Fruit fly (Drosophila melanogaster) whole organism, embryonic: ENCODE data around the gene Alp4.

Source experiments
- Atf-2 ChIP-seq: fragments of 200-800 bp; sonication (Bioruptor generic); optimal IDR thresholded peaks from 2 replicates; lab custom pipeline; 2016; ENCODE audit warnings: missing biosample characterization, missing genetic modification characterization
- CG10274 ChIP-seq: fragments of 200-800 bp; sonication (Bioruptor generic); optimal IDR thresholded peaks from 3 replicates; lab custom pipeline; 2017; ENCODE audit warnings: missing biosample characterization, mild to moderate bottlenecking, missing genetic modification characterization
- CG10565 ChIP-seq: fragments of 200-800 bp; sonication (Bioruptor generic); optimal IDR thresholded peaks from 3 replicates; lab custom pipeline; 2016; ENCODE audit warnings: missing biosample characterization, mild to moderate bottlenecking, missing genetic modification characterization
- CG11398 ChIP-seq: fragments of 200-800 bp; sonication (Bioruptor generic); optimal IDR thresholded peaks from 2 replicates; lab custom pipeline; 2016; ENCODE audit warnings: missing biosample characterization, missing genetic modification characterization
- CG11456 ChIP-seq: fragments of 200-800 bp; sonication (Bioruptor generic); IDR thresholded peaks from 3 replicates; pipeline ENCODE4 v1.3.6; 2022; ENCODE audit warnings: missing biosample characterization, missing genetic modification characterization
- CG12219 ChIP-seq: fragments of 200-800 bp; sonication (Bioruptor generic); optimal IDR thresholded peaks from 3 replicates; lab custom pipeline; 2018; ENCODE audit warnings: missing biosample characterization, mild to moderate bottlenecking, missing genetic modification characterization
- CG1233 ChIP-seq: fragments of 200-800 bp; sonication (Bioruptor generic); optimal IDR thresholded peaks from 4 replicates; lab custom pipeline; 2018; ENCODE audit warnings: missing biosample characterization, mild to moderate bottlenecking, missing genetic modification characterization
- CG15073 ChIP-seq: fragments of 200-800 bp; sonication (Bioruptor generic); optimal IDR thresholded peaks from 2 replicates; lab custom pipeline; 2016; ENCODE audit warnings: missing biosample characterization, missing genetic modification characterization
- CG1529 ChIP-seq: fragments of 200-800 bp; sonication (Bioruptor generic); optimal IDR thresholded peaks from 3 replicates; lab custom pipeline; 2018; ENCODE audit warnings: missing biosample characterization, missing genetic modification characterization
- CG2202 ChIP-seq: fragments of 200-800 bp; sonication (Bioruptor generic); optimal IDR thresholded peaks from 2 replicates; lab custom pipeline; 2018; ENCODE audit warnings: missing biosample characterization, mild to moderate bottlenecking, missing genetic modification characterization
- CG30431 ChIP-seq: fragments of 200-800 bp; sonication (Bioruptor generic); optimal IDR thresholded peaks from 2 replicates; lab custom pipeline; 2017; ENCODE audit warnings: missing biosample characterization, missing genetic modification characterization
- CG31388 ChIP-seq: fragments of 200-800 bp; sonication (Bioruptor generic); optimal IDR thresholded peaks from 2 replicates; lab custom pipeline; 2016; ENCODE audit warnings: missing biosample characterization, missing genetic modification characterization
- CG3726 ChIP-seq: fragments of 200-800 bp; sonication (Bioruptor generic); IDR thresholded peaks from 3 replicates; pipeline ENCODE4, ENCODE4 v1.3.6; 2022; ENCODE audit warnings: missing biosample characterization, missing genetic modification characterization
- CG4404 ChIP-seq: fragments of 200-800 bp; sonication (Bioruptor generic); IDR thresholded peaks from 2 replicates; pipeline ENCODE4 v1.3.6; 2022; ENCODE audit warnings: missing biosample characterization, missing genetic modification characterization
- CG4617 ChIP-seq: fragments of 200-800 bp; sonication (Bioruptor generic); optimal IDR thresholded peaks from 3 replicates; lab custom pipeline; 2016; ENCODE audit warnings: missing biosample characterization, missing genetic modification characterization, borderline replicate concordance
- CG5245 ChIP-seq: fragments of 200-800 bp; sonication (Bioruptor generic); optimal IDR thresholded peaks from 3 replicates; lab custom pipeline; 2016; ENCODE audit warnings: missing biosample characterization, missing genetic modification characterization
- CG6765 ChIP-seq: fragments of 200-800 bp; sonication (Bioruptor generic); optimal IDR thresholded peaks from 3 replicates; lab custom pipeline; 2017; ENCODE audit warnings: missing biosample characterization, mild to moderate bottlenecking, missing genetic modification characterization
- CG8290 ChIP-seq, 3 experiments: fragments of 200-800 bp; sonication (Bioruptor generic); optimal IDR thresholded peaks; 2 replicates each; lab custom pipeline; 2016 to 2019; ENCODE audit warnings: missing biosample characterization in 3 of 3, missing genetic modification characterization in 3 of 3, mild to moderate bottlenecking in 2 of 3, moderate library complexity in 1 of 3
- Chrac-16 ChIP-seq: fragments of 200-800 bp; sonication (Bioruptor generic); optimal IDR thresholded peaks from 3 replicates; lab custom pipeline; 2016; ENCODE audit warnings: missing biosample characterization, missing genetic modification characterization
- Doc3 ChIP-seq: fragments of 200-800 bp; sonication (Bioruptor generic); IDR thresholded peaks from 3 replicates; pipeline ENCODE4 v1.3.6; 2022; ENCODE audit warnings: missing biosample characterization, missing genetic modification characterization; ENCODE audit not compliant: partially characterized antibody
- Fer1 ChIP-seq: fragments of 200-800 bp; sonication (Bioruptor generic); optimal IDR thresholded peaks from 2 replicates; lab custom pipeline; 2017; ENCODE audit warnings: missing biosample characterization, mild to moderate bottlenecking, missing genetic modification characterization
- Hsf ChIP-seq: fragments of 200-800 bp; sonication (Bioruptor generic); optimal IDR thresholded peaks from 3 replicates; lab custom pipeline; 2016; ENCODE audit warnings: missing biosample characterization, missing genetic modification characterization
- Lpt ChIP-seq: fragments of >200 bp; optimal IDR thresholded peaks from 2 replicates; lab custom pipeline; 2018; ENCODE audit warnings: missing biosample characterization, missing genetic modification characterization
- Nf-YB ChIP-seq: fragments of 200-800 bp; sonication (Bioruptor generic); optimal IDR thresholded peaks from 3 replicates; lab custom pipeline; 2019; ENCODE audit warnings: missing biosample characterization, mild to moderate bottlenecking, missing genetic modification characterization, moderate library complexity
- Rfx ChIP-seq: fragments of 200-800 bp; sonication (Bioruptor generic); IDR thresholded peaks from 2 replicates; pipeline ENCODE4 v1.3.6; 2022; ENCODE audit warnings: missing biosample characterization, missing genetic modification characterization
- Sry-δ ChIP-seq: fragments of 200-800 bp; sonication (Bioruptor generic); optimal IDR thresholded peaks from 2 replicates; lab custom pipeline; 2016; ENCODE audit warnings: missing biosample characterization, missing genetic modification characterization
- TFAM ChIP-seq: fragments of 200-800 bp; sonication (Bioruptor generic); optimal IDR thresholded peaks from 2 replicates; lab custom pipeline; 2017; ENCODE audit warnings: missing biosample characterization, missing genetic modification characterization, inconsistent platforms
- al ChIP-seq: fragments of 200-800 bp; sonication (Bioruptor generic); IDR thresholded peaks from 2 replicates; pipeline ENCODE4 v1.3.6; 2022; ENCODE audit warnings: missing biosample characterization, missing genetic modification characterization
- az2 ChIP-seq: fragments of 200-800 bp; sonication (Bioruptor generic); optimal IDR thresholded peaks from 3 replicates; lab custom pipeline; 2016; ENCODE audit warnings: missing biosample characterization, missing genetic modification characterization
- bcd ChIP-seq: fragments of 200-800 bp; sonication (Bioruptor generic); optimal IDR thresholded peaks from 2 replicates; lab custom pipeline; 2017; ENCODE audit warnings: missing biosample characterization, mild to moderate bottlenecking, missing genetic modification characterization
- caup ChIP-seq: fragments of 200-800 bp; sonication (Bioruptor generic); optimal IDR thresholded peaks from 3 replicates; lab custom pipeline; 2017; ENCODE audit warnings: missing biosample characterization, mild to moderate bottlenecking, missing genetic modification characterization, moderate library complexity; ENCODE audit not compliant: severe bottlenecking
- chm ChIP-seq: fragments of 200-800 bp; sonication (Bioruptor generic); IDR thresholded peaks from 2 replicates; pipeline ENCODE4 v1.3.6; 2022; ENCODE audit warnings: missing biosample characterization, missing genetic modification characterization
- dan ChIP-seq: fragments of 200-800 bp; sonication (Bioruptor generic); IDR thresholded peaks from 2 replicates; pipeline ENCODE4 v1.3.6; 2022; ENCODE audit warnings: missing biosample characterization, missing genetic modification characterization
- ems ChIP-seq: fragments of 200-800 bp; sonication (Bioruptor generic); optimal IDR thresholded peaks from 3 replicates; lab custom pipeline; 2016; ENCODE audit warnings: missing biosample characterization, missing genetic modification characterization
- fru ChIP-seq: fragments of >200 bp; optimal IDR thresholded peaks from 2 replicates; lab custom pipeline; 2017
- gcm ChIP-seq: fragments of 200-800 bp; sonication (Bioruptor generic); optimal IDR thresholded peaks from 2 replicates; lab custom pipeline; 2019; ENCODE audit warnings: missing biosample characterization, mild to moderate bottlenecking, missing genetic modification characterization, moderate library complexity
- inv ChIP-seq: fragments of 200-800 bp; sonication (Bioruptor generic); IDR thresholded peaks from 2 replicates; pipeline ENCODE4 v1.3.6; 2022; ENCODE audit warnings: missing biosample characterization, missing genetic modification characterization; ENCODE audit not compliant: partially characterized antibody
- klu ChIP-seq: fragments of 200-800 bp; sonication (Bioruptor generic); IDR thresholded peaks from 2 replicates; pipeline ENCODE4 v1.3.6; 2022; ENCODE audit warnings: missing biosample characterization, missing genetic modification characterization
- mirr ChIP-seq: fragments of 200-800 bp; sonication (Bioruptor generic); optimal IDR thresholded peaks from 3 replicates; lab custom pipeline; 2018; ENCODE audit warnings: missing biosample characterization, mild to moderate bottlenecking, missing genetic modification characterization
- nau ChIP-seq: fragments of 200-800 bp; sonication (Bioruptor generic); optimal IDR thresholded peaks from 3 replicates; lab custom pipeline; 2017; ENCODE audit warnings: missing biosample characterization, mild to moderate bottlenecking, missing genetic modification characterization, missing genetic modification reagents
- org-1 ChIP-seq: fragments of 200-800 bp; sonication (Bioruptor generic); optimal IDR thresholded peaks from 2 replicates; lab custom pipeline; 2017; ENCODE audit warnings: missing biosample characterization, missing genetic modification characterization
- pho ChIP-seq: fragments of 200-800 bp; sonication (Bioruptor generic); optimal IDR thresholded peaks from 2 replicates; lab custom pipeline; 2016; ENCODE audit warnings: missing biosample characterization, missing genetic modification characterization
- repo ChIP-seq: fragments of 200-800 bp; sonication (Bioruptor generic); optimal IDR thresholded peaks from 2 replicates; lab custom pipeline; 2016; ENCODE audit warnings: missing biosample characterization, missing genetic modification characterization
- salm ChIP-seq: fragments of 200-800 bp; sonication (Bioruptor generic); optimal IDR thresholded peaks from 2 replicates; lab custom pipeline; 2018; ENCODE audit warnings: missing biosample characterization, mild to moderate bottlenecking, missing genetic modification characterization
- sim ChIP-seq: fragments of 200-800 bp; sonication (Bioruptor generic); IDR thresholded peaks from 2 replicates; pipeline ENCODE4 v1.3.6; 2022; ENCODE audit warnings: missing biosample characterization, missing genetic modification characterization
- tgo ChIP-seq: fragments of 200-800 bp; sonication (Bioruptor generic); IDR thresholded peaks from 3 replicates; pipeline ENCODE4 v1.3.6; 2022; ENCODE audit warnings: missing biosample characterization, missing genetic modification characterization
- tio ChIP-seq: fragments of 200-800 bp; sonication (Bioruptor generic); optimal IDR thresholded peaks from 2 replicates; lab custom pipeline; 2017; ENCODE audit warnings: missing biosample characterization, missing genetic modification characterization, inconsistent platforms
- twi ChIP-seq: fragments of 200-800 bp; optimal IDR thresholded peaks from 2 replicates; lab custom pipeline; 2019; ENCODE audit warnings: missing biosample characterization, mild to moderate bottlenecking, missing genetic modification characterization, moderate library complexity
- z ChIP-seq: fragments of 200-800 bp; sonication (Bioruptor generic); IDR thresholded peaks from 3 replicates; pipeline ENCODE4 v1.3.6; 2022; ENCODE audit warnings: missing biosample characterization, missing genetic modification characterization
- zen ChIP-seq: fragments of 200-800 bp; sonication (Bioruptor generic); optimal IDR thresholded peaks from 3 replicates; lab custom pipeline; 2018; ENCODE audit warnings: missing biosample characterization, mild to moderate bottlenecking, missing genetic modification characterization, moderate library complexity
- zfh2 ChIP-seq: fragments of 200-800 bp; sonication (Bioruptor generic); optimal IDR thresholded peaks from 2 replicates; lab custom pipeline; 2016; ENCODE audit warnings: missing biosample characterization, missing genetic modification characterization

The Alp4 gene

dm6 chr3R:31045005-31045404 lies 3.7 kb upstream of the Alp4 start, which contains the start of gene CG33920:
Gene CG33920, minus strand, starts transcription at chr3R:31045105.
- no peak for TF ChIP-seq CG12219 (GFP tag; lab: Kevin White, UChicago)
- no peak for TF ChIP-seq CG11456 (GFP tag; lab: Robert Waterston, UW)
- TF ChIP-seq CG4617 (GFP tag; lab: Kevin White, UChicago), result no peak
- TF ChIP-seq Fer1 (GFP tag; lab: Kevin White, UChicago), result no peak
- TF ChIP-seq zen (tag; lab: Kevin White, UChicago), result no peak
- TF ChIP-seq fru (lab: Kevin White, UChicago), result no peak
- no peak for TF ChIP-seq Doc3 (GFP tag; lab: Robert Waterston, UW)
- no peak for TF ChIP-seq CG30431
- no peak for TF ChIP-seq al (GFP tag; lab: Robert Waterston, UW)
- no peak for TF ChIP-seq CG1529 (GFP tag; lab: Kevin White, UChicago)

dm6 chr3R:31053784-31054221 lies 5.1 kb downstream of the Alp4 start, which contains the start of gene Chchd3:
Gene Chchd3, minus strand, starts transcription at chr3R:31053915.
- no peak for TF ChIP-seq CG5245 (GFP tag; lab: Kevin White, UChicago)
- TF ChIP-seq twi (tag; lab: Kevin White, UChicago), result no peak
- no peak for TF ChIP-seq CG11398 (GFP tag; lab: Kevin White, UChicago)
- TF ChIP-seq CG2202 (tag; lab: Kevin White, UChicago), result no peak
- no peak for TF ChIP-seq tgo (GFP tag; lab: Robert Waterston, UW)
- TF ChIP-seq Hsf, result no peak
- no peak for TF ChIP-seq CG1233 (GFP tag; lab: Kevin White, UChicago)
- no peak for TF ChIP-seq TFAM (GFP tag; lab: Kevin White, UChicago)
- peak; percentile 18; the same call in 1 of the 2 replicates for TF ChIP-seq inv (GFP tag; lab: Robert Waterston, UW)
- 0 out of 3 replicates have a peak, but pooled peaks have one; percentile 41 for TF ChIP-seq z (GFP tag; lab: Robert Waterston, UW)
- no peak for TF ChIP-seq caup
- TF ChIP-seq nau (GFP tag; lab: Kevin White, UChicago), result no peak
- TF ChIP-seq sim (GFP tag; lab: Robert Waterston, UW), result no peak
- TF ChIP-seq CG10274 (GFP tag; lab: Kevin White, UChicago), result no peak
- TF ChIP-seq Rfx, result no peak
- TF ChIP-seq repo (GFP tag; lab: Kevin White, UChicago), result peak; percentile 7
- TF ChIP-seq org-1 (GFP tag; lab: Kevin White, UChicago), result no peak
- TF ChIP-seq CG6765, result no peak
- TF ChIP-seq CG4404 (GFP tag; lab: Robert Waterston, UW), result no peak
- TF ChIP-seq mirr, result no peak
- TF ChIP-seq CG15073 (GFP tag; lab: Kevin White, UChicago), result no peak
- no peak for TF ChIP-seq Nf-YB
- TF ChIP-seq CG10565, result no peak
- no peak for TF ChIP-seq az2 (GFP tag; lab: Kevin White, UChicago)
- no peak for TF ChIP-seq dan (GFP tag; lab: Robert Waterston, UW)
- TF ChIP-seq tio (GFP tag; lab: Kevin White, UChicago), result no peak
- no peak for TF ChIP-seq bcd (GFP tag; lab: Kevin White, UChicago)
- no peak for TF ChIP-seq klu (GFP tag; lab: Robert Waterston, UW)
- TF ChIP-seq pho (GFP tag; lab: Kevin White, UChicago), result no peak
- TF ChIP-seq CG31388 (GFP tag; lab: Kevin White, UChicago), result no peak
- TF ChIP-seq CG3726 (GFP tag; lab: Robert Waterston, UW), result no peak
- TF ChIP-seq zfh2, result peak; percentile 35
- no peak for TF ChIP-seq salm (tag; lab: Kevin White, UChicago)
- TF ChIP-seq gcm (GFP tag; lab: Kevin White, UChicago), result no peak
- TF ChIP-seq Sry-δ (GFP tag; lab: Kevin White, UChicago), result peak; percentile 67
- TF ChIP-seq Lpt (GFP tag; lab: Kevin White, UChicago), result no peak
- 0 out of 2 replicates have a peak, but pooled peaks have one; percentile 30 for TF ChIP-seq chm (GFP tag; lab: Robert Waterston, UW)
- no peak for TF ChIP-seq ems
- TF ChIP-seq Atf-2 (GFP tag; lab: Kevin White, UChicago), result no peak
- TF ChIP-seq CG8290 (GFP tag; optimal IDR thresholded peaks at IDR 0.05; lab: Kevin White, UChicago), result no peak
- peak in 1 of 2 experiments; percentile 43 for TF ChIP-seq CG8290 (tag; optimal IDR thresholded peaks at IDR 0.05; lab: Kevin White, UChicago)
- no peak for TF ChIP-seq Chrac-16
